Worm (Caenorhabditis elegans) whole organism, young adult: Measurements from ENCODE around the gene T10B5.10.

Experiments used
- C06A6.2 ChIP-seq: fragments of 200-800 bp; sonication (Bioruptor generic); conservative IDR thresholded peaks from 2 replicates; pipeline ENCODE4 v1.3.6; 2022; ENCODE audit warnings: missing genetic modification characterization, missing compliant biosample characterization
- F39B2.1 ChIP-seq: fragments of 200-800 bp; sonication (Bioruptor generic); IDR thresholded peaks from 2 replicates; pipeline ENCODE4 v1.3.6; 2022; ENCODE audit warnings: missing genetic modification reagents, missing genetic modification characterization, missing compliant biosample characterization
- F49E8.2 ChIP-seq: sonication (generic microtip); optimal IDR thresholded peaks from 3 replicates; lab custom pipeline; 2017; ENCODE audit warnings: missing genetic modification characterization, mild to moderate bottlenecking, missing compliant biosample characterization, antibody characterized with exemption, moderate library complexity; ENCODE audit not compliant: insufficient read depth
- K12H6.12 ChIP-seq: fragments of 200-800 bp; sonication (Bioruptor generic); optimal IDR thresholded peaks from 2 replicates; lab custom pipeline; 2018; ENCODE audit warnings: mild to moderate bottlenecking, missing genetic modification characterization, missing compliant biosample characterization
- Y53F4B.3 ChIP-seq: fragments of 200-800 bp; sonication (Bioruptor generic); IDR thresholded peaks from 2 replicates; pipeline ENCODE4 v1.3.6; 2022; ENCODE audit warnings: missing genetic modification reagents, missing genetic modification characterization, missing compliant biosample characterization
- Y67H2A.10 ChIP-seq: fragments of 200-800 bp; sonication (Bioruptor generic); conservative IDR thresholded peaks from 2 replicates; pipeline ENCODE4 v1.3.6; 2022; ENCODE audit warnings: missing genetic modification reagents, missing genetic modification characterization, missing compliant biosample characterization
- akir-1 ChIP-seq: fragments of 200-800 bp; sonication (Bioruptor generic); optimal IDR thresholded peaks from 2 replicates; lab custom pipeline; 2018; ENCODE audit warnings: mild to moderate bottlenecking, missing genetic modification characterization, moderate library complexity, missing compliant biosample characterization
- ama-1 ChIP-seq, 3 experiments: fragments of 150-350 bp in 1 of 3; sonication (generic microtip) in 2 of 3; optimal IDR thresholded peaks; 2 replicates each; lab custom pipeline; 2014 to 2018; ENCODE audit warnings: missing biosample characterization in 2 of 3, missing genetic modification characterization in 2 of 3, missing genetic modification reagents in 2 of 3
- attf-5 ChIP-seq: fragments of 200-800 bp; sonication (Bioruptor generic); optimal IDR thresholded peaks from 2 replicates; lab custom pipeline; 2018; ENCODE audit warnings: mild to moderate bottlenecking, missing genetic modification characterization, missing compliant biosample characterization
- attf-6 ChIP-seq: fragments of 200-800 bp; sonication (Bioruptor generic); IDR thresholded peaks from 2 replicates; pipeline ENCODE4 v1.3.6; 2022; ENCODE audit warnings: missing genetic modification reagents, missing genetic modification characterization, missing compliant biosample characterization
- bed-2 ChIP-seq: fragments of 200-800 bp; sonication (Bioruptor generic); IDR thresholded peaks from 2 replicates; pipeline ENCODE4 v1.3.6; 2022; ENCODE audit warnings: missing genetic modification reagents, missing genetic modification characterization, missing compliant biosample characterization
- ceh-100 ChIP-seq: fragments of 200-800 bp; sonication (Bioruptor generic); IDR thresholded peaks from 2 replicates; pipeline ENCODE4 v1.3.6; 2022; ENCODE audit warnings: missing genetic modification reagents, missing genetic modification characterization, missing compliant biosample characterization
- ceh-40 ChIP-seq: fragments of 200-800 bp; sonication (Bioruptor generic); IDR thresholded peaks from 2 replicates; pipeline ENCODE4 v1.3.6; 2022; ENCODE audit warnings: missing genetic modification characterization, missing compliant biosample characterization
- ceh-58 ChIP-seq: fragments of 200-800 bp; sonication (Bioruptor generic); IDR thresholded peaks from 2 replicates; pipeline ENCODE4 v1.3.6; 2022; ENCODE audit warnings: missing genetic modification characterization, missing compliant biosample characterization
- chd-7 ChIP-seq: sonication (generic microtip); optimal IDR thresholded peaks from 2 replicates; lab custom pipeline; 2016; ENCODE audit warnings: mild to moderate bottlenecking, missing genetic modification characterization, moderate library complexity, missing compliant biosample characterization
- dox-1 ChIP-seq: fragments of 200-800 bp; sonication (Bioruptor generic); IDR thresholded peaks from 2 replicates; pipeline ENCODE4 v1.3.6; 2022; ENCODE audit warnings: missing genetic modification reagents, missing genetic modification characterization, missing compliant biosample characterization
- dpl-1 ChIP-seq: fragments of 150-350 bp; optimal IDR thresholded peaks from 2 replicates; lab custom pipeline; 2014; ENCODE audit warnings: missing biosample characterization, missing genetic modification reagents, missing genetic modification characterization
- him-1 ChIP-seq: sonication (generic microtip); optimal IDR thresholded peaks from 2 replicates; lab custom pipeline; 2016; ENCODE audit warnings: missing genotype, missing genetic modification reagents, missing genetic modification characterization, missing compliant biosample characterization
- hlh-26 ChIP-seq: fragments of 200-800 bp; sonication (Bioruptor generic); conservative IDR thresholded peaks from 2 replicates; pipeline ENCODE4 v1.3.6; 2022; ENCODE audit warnings: missing genetic modification reagents, missing genetic modification characterization, missing compliant biosample characterization
- hmg-1.2 ChIP-seq: fragments of 200-800 bp; sonication (Bioruptor generic); IDR thresholded peaks from 2 replicates; pipeline ENCODE4 v1.3.6; 2022; ENCODE audit warnings: missing genetic modification reagents, missing genetic modification characterization, missing compliant biosample characterization
- hmg-20 ChIP-seq: fragments of 200-800 bp; sonication (Bioruptor generic); IDR thresholded peaks from 2 replicates; pipeline ENCODE4 v1.3.6; 2022; ENCODE audit warnings: missing genetic modification reagents, missing genetic modification characterization, missing compliant biosample characterization
- hsf-1 ChIP-seq: fragments of 200-800 bp; sonication (Bioruptor generic); IDR thresholded peaks from 2 replicates; pipeline ENCODE4 v1.3.6; 2022; ENCODE audit warnings: missing genetic modification reagents, missing genetic modification characterization, missing compliant biosample characterization
- madf-3 ChIP-seq: fragments of 200-800 bp; sonication (Bioruptor generic); IDR thresholded peaks from 2 replicates; pipeline ENCODE4 v1.3.6; 2022; ENCODE audit warnings: missing genetic modification reagents, missing genetic modification characterization, missing compliant biosample characterization
- madf-6 ChIP-seq: fragments of 200-800 bp; sonication (Bioruptor generic); IDR thresholded peaks from 2 replicates; pipeline ENCODE4 v1.3.6; 2022; ENCODE audit warnings: missing genetic modification reagents, missing genetic modification characterization, missing compliant biosample characterization
- mcd-1 ChIP-seq: fragments of 200-800 bp; sonication (Bioruptor generic); IDR thresholded peaks from 2 replicates; pipeline ENCODE4 v1.3.6; 2022; ENCODE audit warnings: missing genetic modification reagents, missing genetic modification characterization, missing compliant biosample characterization
- mes-4 ChIP-seq: sonication (generic microtip); optimal IDR thresholded peaks from 2 replicates; lab custom pipeline; 2016; ENCODE audit warnings: missing genotype, missing genetic modification characterization, missing compliant biosample characterization
- mxl-1 ChIP-seq: sonication (generic microtip); optimal IDR thresholded peaks from 2 replicates; lab custom pipeline; 2016; ENCODE audit warnings: missing genetic modification characterization, missing compliant biosample characterization
- nfya-2 ChIP-seq: fragments of 200-800 bp; sonication (Bioruptor generic); IDR thresholded peaks from 2 replicates; pipeline ENCODE4 v1.3.6; 2022; ENCODE audit warnings: missing genetic modification reagents, missing genetic modification characterization, missing compliant biosample characterization
- nhr-27 ChIP-seq: fragments of 200-800 bp; sonication (Bioruptor generic); optimal IDR thresholded peaks from 2 replicates; lab custom pipeline; 2018; ENCODE audit warnings: mild to moderate bottlenecking, missing genetic modification characterization, moderate library complexity, missing compliant biosample characterization
- repo-1 ChIP-seq: sonication (generic microtip); optimal IDR thresholded peaks from 2 replicates; lab custom pipeline; 2017; ENCODE audit warnings: mild to moderate bottlenecking, missing genetic modification characterization, missing compliant biosample characterization
- rpc-1 ChIP-seq, 2 experiments: fragments of 150-350 bp in 1 of 2; sonication (generic microtip) in 1 of 2; optimal IDR thresholded peaks; 2 replicates each; lab custom pipeline; 2014 to 2018; ENCODE audit warnings: missing biosample characterization in 1 of 2, missing genetic modification characterization in 1 of 2, missing genetic modification reagents in 1 of 2, missing genotype in 1 of 2
- sdz-38 ChIP-seq: sonication (generic microtip); optimal IDR thresholded peaks from 2 replicates; lab custom pipeline; 2016; ENCODE audit warnings: missing genotype, missing genetic modification characterization, missing compliant biosample characterization
- snpc-4 ChIP-seq, 5 experiments: fragments of 150-350 bp in 1 of 5; sonication (generic microtip) in 4 of 5; optimal IDR thresholded peaks; 2 replicates each; lab custom pipeline; 2014 to 2018; ENCODE audit warnings: missing genetic modification characterization in 5 of 5, missing biosample characterization in 3 of 5, antibody characterized with exemption in 2 of 5, mild to moderate bottlenecking in 2 of 5, missing compliant biosample characterization in 2 of 5, missing genotype in 2 of 5, moderate library complexity in 2 of 5, missing genetic modification reagents in 1 of 5
- sptf-2 ChIP-seq: fragments of 200-800 bp; sonication (Bioruptor generic); optimal IDR thresholded peaks from 2 replicates; lab custom pipeline; 2018; ENCODE audit warnings: mild to moderate bottlenecking, missing genetic modification characterization, missing compliant biosample characterization
- zfh-2 ChIP-seq: fragments of 200-800 bp; sonication (Bioruptor generic); conservative IDR thresholded peaks from 2 replicates; pipeline ENCODE4 v1.3.6; 2022; ENCODE audit warnings: missing genetic modification reagents, missing genetic modification characterization, missing compliant biosample characterization
- ztf-25 ChIP-seq: fragments of 200-800 bp; sonication (Bioruptor generic); IDR thresholded peaks from 2 replicates; pipeline ENCODE4 v1.3.6; 2022; ENCODE audit warnings: missing genetic modification reagents, missing genetic modification characterization, missing compliant biosample characterization
- ztf-26 ChIP-seq: sonication (generic microtip); optimal IDR thresholded peaks from 2 replicates; lab custom pipeline; 2017; ENCODE audit warnings: missing genetic modification characterization, missing compliant biosample characterization
- ztf-6 ChIP-seq: fragments of 200-800 bp; sonication (Bioruptor generic); IDR thresholded peaks from 2 replicates; pipeline ENCODE4 v1.3.6; 2022; ENCODE audit warnings: missing genetic modification reagents, missing genetic modification characterization, missing compliant biosample characterization

T10B5.10 gene

DNA sequence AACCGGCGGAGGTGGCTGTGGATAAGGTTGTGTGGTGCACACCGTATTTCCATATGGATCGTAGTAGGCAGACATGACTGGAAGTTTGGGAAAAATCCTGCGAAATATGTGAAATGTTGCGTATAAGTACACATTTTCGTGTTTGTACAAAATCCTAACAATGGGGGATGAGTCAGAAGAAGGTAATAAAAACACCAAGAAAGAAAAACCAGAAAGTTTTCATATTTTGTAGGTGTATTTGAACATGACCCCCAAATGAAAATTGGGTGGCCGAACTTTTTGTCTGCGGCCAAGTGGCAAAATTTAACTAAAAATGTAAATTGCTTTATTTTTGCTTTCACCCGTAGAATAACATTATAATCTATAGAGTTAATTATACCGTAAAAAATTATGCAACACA is 45.0 kb downstream of the T10B5.10 start, which contains the start of gene Y46H3A.4:
Gene Y46H3A.4 (minus strand): TSS at position 101 of the 400 bp plus-strand sequence.
- TF ChIP-seq repo-1 (tag; lab: Kevin White, UChicago) (no peak), hlh-26 (no peak), hmg-1.2 (GFP tag; lab: Robert Waterston, UW) (no peak), attf-5 (GFP tag; lab: Kevin White, UChicago) (no peak), F49E8.2 (tag; lab: Kevin White, UChicago) (no peak), dpl-1 (GFP tag; lab: Kevin White, UChicago) (no peak)
- TF ChIP-seq, all 124 proteins: peak for 0

ce11 chrV:1807160-1807559 is 48.9 kb downstream of the T10B5.10 start, which contains the start of gene srt-42:
srt-42 (plus strand) TSS chrV:1807460.
- TF ChIP-seq snpc-4 (GFP tag; optimal IDR thresholded peaks at IDR 0.05; lab: Kevin White, UChicago) (no peak), snpc-4 (tag; optimal IDR thresholded peaks at IDR 0.05; lab: Kevin White, UChicago) (no peak), K12H6.12 (tag; lab: Kevin White, UChicago) (no peak), nfya-2 (GFP tag; lab: Robert Waterston, UW) (no peak), akir-1 (GFP tag; lab: Kevin White, UChicago) (no peak), ceh-58 (no peak), mcd-1 (GFP tag; lab: Robert Waterston, UW) (no peak), ztf-6 (GFP tag; lab: Robert Waterston, UW) (no peak), F49E8.2 (tag; lab: Kevin White, UChicago) (no peak), Y67H2A.10 (no peak)

- TF ChIP-seq ama-1 (optimal IDR thresholded peaks at IDR 0.05; lab: Kevin White, UChicago) (peak; percentile 29), ama-1 (GFP tag; optimal IDR thresholded peaks at IDR 0.05; lab: Kevin White, UChicago) (no peak), dox-1 (GFP tag; lab: Robert Waterston, UW) (peak; percentile 32; the same call in 1 of the 2 replicates), F39B2.1 (no peak), ztf-6 (GFP tag; lab: Robert Waterston, UW) (no peak), sdz-38 (no peak), sptf-2 (GFP tag; lab: Kevin White, UChicago) (peak; percentile 15), snpc-4 (GFP tag; optimal IDR thresholded peaks at IDR 0.05; lab: Kevin White, UChicago) (no peak), snpc-4 (tag; optimal IDR thresholded peaks at IDR 0.05; lab: Kevin White, UChicago) (no peak), F49E8.2 (tag; lab: Kevin White, UChicago) (no peak), Y53F4B.3 (no peak), ztf-25 (GFP tag; lab: Robert Waterston, UW) (no peak), bed-2 (GFP tag; lab: Robert Waterston, UW) (no peak), zfh-2 (GFP tag; lab: Robert Waterston, UW) (0 out of 2 replicates have a peak, but pooled peaks have one; percentile 35), mcd-1 (GFP tag; lab: Robert Waterston, UW) (no peak), C06A6.2 (no peak), hsf-1 (GFP tag; lab: Robert Waterston, UW) (no peak), mxl-1 (no peak), attf-6 (GFP tag; lab: Robert Waterston, UW) (no peak), ceh-40 (no peak), ztf-26 (tag; lab: Kevin White, UChicago) (peak; percentile 14)
Measured at ce11 chrV:1805724-1806316, 50.3 kb downstream of the T10B5.10 start.

- TF ChIP-seq hmg-20 (GFP tag; lab: Robert Waterston, UW) (no peak), dox-1 (GFP tag; lab: Robert Waterston, UW) (peak; percentile 22; the same call in 1 of the 2 replicates), ama-1 (optimal IDR thresholded peaks at IDR 0.05; lab: Kevin White, UChicago) (peak; percentile 3), ama-1 (GFP tag; optimal IDR thresholded peaks at IDR 0.05; lab: Kevin White, UChicago) (no peak), nhr-27 (tag; lab: Kevin White, UChicago) (no peak), chd-7 (tag; lab: Kevin White, UChicago) (peak; percentile 38), hsf-1 (GFP tag; lab: Robert Waterston, UW) (peak; percentile 92), rpc-1 (optimal IDR thresholded peaks at IDR 0.05; lab: Kevin White, UChicago) (peak; percentile 45), rpc-1 (tag; optimal IDR thresholded peaks at IDR 0.05; lab: Kevin White, UChicago) (no peak), madf-3 (GFP tag; lab: Robert Waterston, UW) (no peak), him-1 (tag; lab: Kevin White, UChicago) (no peak), madf-6 (GFP tag; lab: Robert Waterston, UW) (no peak), ceh-100 (GFP tag; lab: Robert Waterston, UW) (no peak), mes-4 (tag; lab: Kevin White, UChicago) (no peak), snpc-4 (GFP tag; optimal IDR thresholded peaks at IDR 0.05; lab: Kevin White, UChicago) (no peak), snpc-4 (tag; optimal IDR thresholded peaks at IDR 0.05; lab: Kevin White, UChicago) (no peak), ztf-26 (tag; lab: Kevin White, UChicago) (peak; percentile 59)
Measured at ce11 chrV:1804645-1805559, 51.2 kb downstream of the T10B5.10 start, which contains the start of the genes hsp-16.2 and hsp-16.41. hsp-16.2 (minus strand) TSS chrV:1804957. hsp-16.41 (plus strand) TSS chrV:1805178.
